Worm (Caenorhabditis elegans): Measurements from ENCODE around the gene Y50D4A.6.

The Y50D4A.6 gene

DNA sequence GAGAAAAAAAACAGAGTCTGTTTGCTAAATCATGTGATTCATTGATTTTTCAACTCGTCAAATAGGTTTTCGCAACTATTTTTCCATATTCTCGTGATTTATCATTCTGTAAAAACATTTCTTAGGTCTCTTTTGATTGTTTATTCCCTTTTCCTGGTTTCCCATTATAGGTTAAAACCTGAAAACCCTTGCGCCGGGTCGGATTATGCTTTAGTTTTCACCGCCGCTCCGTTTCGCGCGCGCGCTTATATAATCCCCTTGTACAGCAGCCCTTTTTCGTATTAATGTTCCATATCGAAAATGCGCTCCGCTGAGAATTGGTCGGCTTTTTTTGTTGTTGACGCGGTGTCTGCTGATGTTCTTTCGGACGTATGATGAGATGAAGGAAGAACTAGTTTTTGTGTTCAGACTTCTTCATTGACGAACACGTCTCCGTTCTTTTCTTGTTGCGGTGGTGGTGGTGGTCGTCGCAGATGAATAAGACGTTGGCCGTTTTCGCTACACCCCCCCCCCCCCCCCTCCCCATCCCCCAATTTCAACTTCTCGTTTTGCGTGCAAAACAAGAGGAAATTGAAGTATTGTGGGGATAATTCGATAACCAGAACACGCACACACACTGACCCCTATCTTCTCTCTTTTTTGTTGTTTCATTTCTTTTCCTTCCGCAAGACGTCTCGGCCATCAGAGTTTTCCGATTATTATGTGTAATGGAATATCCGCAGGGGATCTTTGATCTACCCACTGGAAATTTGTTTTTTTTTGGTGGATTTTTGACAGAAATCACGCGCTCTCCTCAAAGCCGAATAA, 44.4 kb downstream of the Y50D4A.6 start:
- TF ChIP-seq tbx-2 (tag; optimal IDR thresholded peaks at IDR 0.05) (no peak), unc-42 (tag; optimal IDR thresholded peaks at IDR 0.05) (peak; percentile 76), pat-9 (tag; optimal IDR thresholded peaks at IDR 0.05) (no peak)

DNA sequence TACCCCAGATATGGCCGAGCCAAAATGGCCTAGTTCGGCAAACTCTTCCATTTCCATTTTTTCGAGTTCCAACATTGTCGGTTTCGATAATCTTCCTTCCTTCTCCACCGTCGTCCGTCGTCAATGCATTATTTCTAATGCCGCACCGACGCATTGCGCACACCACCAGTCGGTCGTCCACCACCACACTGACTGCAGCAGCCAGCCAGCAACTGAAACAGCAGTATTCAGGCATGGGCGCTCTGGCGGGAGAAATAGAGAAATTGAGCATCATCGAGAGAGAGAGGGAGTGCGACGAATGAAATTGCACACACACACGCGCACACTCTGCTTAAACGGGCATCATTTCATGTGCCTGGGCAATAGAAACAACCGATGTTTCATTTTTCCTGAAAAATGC, 45.1 kb downstream of the Y50D4A.6 start:
- TF ChIP-seq ceh-31 (tag; optimal IDR thresholded peaks at IDR 0.05): peak; percentile 63
- TF ChIP-seq elt-4 (tag; optimal IDR thresholded peaks at IDR 0.05): no peak
- TF ChIP-seq nfya-1 (tag; optimal IDR thresholded peaks at IDR 0.05): peak; percentile 47
- TF ChIP-seq unc-42 (tag; optimal IDR thresholded peaks at IDR 0.05): peak; percentile 43
- TF ChIP-seq rnt-1 (tag; optimal IDR thresholded peaks at IDR 0.05): peak; percentile 12
- no peak for TF ChIP-seq pat-9 (tag; optimal IDR thresholded peaks at IDR 0.05)
- peak; percentile 41 for TF ChIP-seq ceh-18 (tag; optimal IDR thresholded peaks at IDR 0.05)
- TF ChIP-seq dmd-4 (tag; optimal IDR thresholded peaks at IDR 0.05; ENCODE audit: borderline replicate concordance): peak; percentile 49
- TF ChIP-seq ceh-45 (GFP tag; IDR thresholded peaks at IDR 0.05): no peak
- TF ChIP-seq fax-1 (tag; optimal IDR thresholded peaks at IDR 0.05): no peak
- no peak for TF ChIP-seq pha-4 (tag; optimal IDR thresholded peaks at IDR 0.05)
- no peak for TF ChIP-seq C38D4.7 (GFP tag; optimal IDR thresholded peaks at IDR 0.05)
- TF ChIP-seq unc-86 (tag; optimal IDR thresholded peaks at IDR 0.05): peak; percentile 52
- no peak for TF ChIP-seq T23F11.4 (GFP tag; optimal IDR thresholded peaks at IDR 0.05)
- TF ChIP-seq pag-3 (tag; optimal IDR thresholded peaks at IDR 0.05; ENCODE audit: borderline replicate concordance): no peak
- no peak for TF ChIP-seq dve-1 (tag; optimal IDR thresholded peaks at IDR 0.05)
- TF ChIP-seq ceh-34 (tag; optimal IDR thresholded peaks at IDR 0.05): peak; percentile 6
- TF ChIP-seq pros-1 (tag; optimal IDR thresholded peaks at IDR 0.05): no peak
- peak; percentile 32 for TF ChIP-seq madf-2 (tag; optimal IDR thresholded peaks at IDR 0.05)
- peak; percentile 30 for TF ChIP-seq ceh-19 (GFP tag; optimal IDR thresholded peaks at IDR 0.05)
- peak; percentile 15 for TF ChIP-seq ceh-6 (GFP tag; optimal IDR thresholded peaks at IDR 0.05)
- TF ChIP-seq ceh-14 (tag; optimal IDR thresholded peaks at IDR 0.05): peak; percentile 68
- peak; percentile 46 for TF ChIP-seq F13H6.1 (tag; optimal IDR thresholded peaks at IDR 0.05)
- peak; percentile 25 for TF ChIP-seq sdc-2 (tag; optimal IDR thresholded peaks at IDR 0.05)
- TF ChIP-seq eyg-1 (tag; optimal IDR thresholded peaks at IDR 0.05): peak; percentile 18

- no peak for TF ChIP-seq ceh-48 (tag; optimal IDR thresholded peaks at IDR 0.05)
- TF ChIP-seq mec-3 (tag; optimal IDR thresholded peaks at IDR 0.05; ENCODE audit: borderline replicate concordance): no peak
- peak; percentile 16 for TF ChIP-seq hlh-13 (GFP tag; optimal IDR thresholded peaks at IDR 0.05)
Measured at ce11 chrV:1153387-1153786, 45.7 kb downstream of the Y50D4A.6 start.

DNA sequence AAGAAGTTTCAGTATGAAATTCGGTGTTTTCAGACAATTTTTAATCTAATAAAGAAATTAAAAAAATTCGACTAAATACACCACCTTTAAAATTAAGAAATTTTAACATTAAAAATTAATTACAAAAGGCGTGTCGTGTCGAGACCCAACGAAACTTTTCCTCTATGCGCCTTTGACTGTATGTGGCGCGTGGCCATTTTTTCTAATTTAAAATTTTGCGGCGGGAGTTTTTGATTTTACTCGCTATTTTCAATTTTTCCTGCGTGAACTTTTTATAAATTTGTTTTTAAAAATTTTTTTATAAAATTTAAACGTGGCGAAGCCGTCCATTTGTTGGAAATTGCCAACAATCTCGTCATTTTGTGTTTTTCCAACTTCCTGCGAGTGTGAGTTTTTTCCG, 46.3 kb downstream of the Y50D4A.6 start:
- TF ChIP-seq gmeb-2 (tag; optimal IDR thresholded peaks at IDR 0.05): no peak

DNA sequence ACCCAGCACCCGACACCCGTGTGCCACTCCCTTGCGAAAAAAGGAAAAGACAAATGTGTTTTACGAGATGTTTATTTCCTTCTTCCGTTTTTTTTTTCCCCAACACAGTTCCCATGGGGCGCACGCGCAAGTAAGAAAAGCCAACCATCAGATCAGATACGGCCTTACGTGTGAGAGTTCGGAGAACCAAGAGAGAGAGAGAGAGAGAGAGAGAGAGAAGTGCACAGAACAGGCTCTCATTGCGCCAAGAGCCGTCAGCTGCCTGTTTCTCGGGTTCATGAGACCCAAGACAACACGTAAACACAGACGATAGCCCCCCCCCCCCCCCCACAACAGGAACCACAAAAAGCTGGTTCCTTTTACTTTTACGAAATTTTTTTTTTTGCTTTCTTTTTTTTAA, 47.2 kb downstream of the Y50D4A.6 start:
- TF ChIP-seq ceh-31 (tag; optimal IDR thresholded peaks at IDR 0.05) (no peak), nhr-11 (tag; optimal IDR thresholded peaks at IDR 0.05) (no peak), Y22D7AL.16 (tag; optimal IDR thresholded peaks at IDR 0.05) (no peak), ceh-18 (tag; optimal IDR thresholded peaks at IDR 0.05) (no peak), fkh-10 (GFP tag; optimal IDR thresholded peaks at IDR 0.05) (no peak), elt-2 (tag; optimal IDR thresholded peaks at IDR 0.05) (no peak), hlh-13 (GFP tag; optimal IDR thresholded peaks at IDR 0.05) (no peak), syd-9 (tag; optimal IDR thresholded peaks at IDR 0.05) (no peak), tbx-7 (tag; optimal IDR thresholded peaks at IDR 0.05) (no peak), hlh-15 (tag; optimal IDR thresholded peaks at IDR 0.05) (no peak), tbx-2 (tag; optimal IDR thresholded peaks at IDR 0.05) (no peak), unc-3 (GFP tag; conservative IDR thresholded peaks at IDR 0.05) (no peak), unc-3 (tag; optimal IDR thresholded peaks at IDR 0.05) (no peak), pax-1 (tag; optimal IDR thresholded peaks at IDR 0.05) (no peak), ceh-19 (GFP tag; optimal IDR thresholded peaks at IDR 0.05) (no peak), ceh-6 (GFP tag; optimal IDR thresholded peaks at IDR 0.05) (no peak), elt-4 (tag; optimal IDR thresholded peaks at IDR 0.05) (no peak)

Data from whole organism, late embryonic.